Fruit fly (Drosophila melanogaster) whole organism, wandering third instar larva: Measurements from ENCODE around the gene BtbVII.

Source experiments
- Abd-B ChIP-seq: fragments of >200 bp; optimal IDR thresholded peaks from 2 replicates; lab custom pipeline; 2017; ENCODE audit warnings: missing biosample characterization, missing genetic modification characterization
- CG32264 ChIP-seq: fragments of 200-800 bp; sonication (Bioruptor generic); optimal IDR thresholded peaks from 2 replicates; lab custom pipeline; 2016; ENCODE audit warnings: missing biosample characterization, missing genetic modification characterization
- CG9705 ChIP-seq: fragments of 200-800 bp; sonication (Bioruptor generic); optimal IDR thresholded peaks from 2 replicates; lab custom pipeline; 2018; ENCODE audit warnings: missing biosample characterization, mild to moderate bottlenecking, missing genetic modification characterization
- CrebA ChIP-seq: fragments of 200-800 bp; sonication (Bioruptor generic); optimal IDR thresholded peaks from 2 replicates; lab custom pipeline; 2016; ENCODE audit warnings: missing biosample characterization, mild to moderate bottlenecking, missing genetic modification characterization, borderline replicate concordance
- Dif ChIP-seq: fragments of 200-275, 200-300 bp; sonication (Bioruptor generic); optimal IDR thresholded peaks from 2 replicates; lab custom pipeline; 2018; ENCODE audit warnings: missing biosample characterization, missing genetic modification characterization; ENCODE audit not compliant: partially characterized antibody
- GATAd ChIP-seq: sonication (Bioruptor generic); optimal IDR thresholded peaks from 2 replicates; lab custom pipeline; 2016; ENCODE audit warnings: missing biosample characterization, missing genetic modification characterization
- HLH106 ChIP-seq: fragments of 200-800 bp; optimal IDR thresholded peaks from 3 replicates; lab custom pipeline; 2019; ENCODE audit warnings: missing biosample characterization, mild to moderate bottlenecking, missing genetic modification characterization, moderate library complexity
- Hnf4 ChIP-seq: fragments of 200-800 bp; sonication (Bioruptor generic); optimal IDR thresholded peaks from 2 replicates; lab custom pipeline; 2016; ENCODE audit warnings: missing biosample characterization, mild to moderate bottlenecking, missing genetic modification characterization
- Hr78 ChIP-seq: fragments of >200 bp; optimal IDR thresholded peaks from 2 replicates; lab custom pipeline; 2017; ENCODE audit warnings: missing biosample characterization, missing genetic modification characterization
- Hr83 ChIP-seq: fragments of 200-300 bp; sonication (Bioruptor generic); optimal IDR thresholded peaks from 2 replicates; lab custom pipeline; 2016; ENCODE audit warnings: missing biosample characterization, mild to moderate bottlenecking, missing genetic modification characterization, moderate library complexity; ENCODE audit not compliant: poor library complexity, severe bottlenecking
- Jra ChIP-seq: sonication (Bioruptor generic); optimal IDR thresholded peaks from 2 replicates; lab custom pipeline; 2016; ENCODE audit warnings: missing biosample characterization, missing genetic modification characterization
- Myc ChIP-seq: fragments of >200 bp; optimal IDR thresholded peaks from 2 replicates; lab custom pipeline; 2017
- N ChIP-seq: fragments of >200 bp; optimal IDR thresholded peaks from 2 replicates; lab custom pipeline; 2018; ENCODE audit warnings: missing biosample characterization, missing external identifiers, missing genetic modification characterization
- OdsH ChIP-seq: fragments of 200-800 bp; sonication (Bioruptor generic); optimal IDR thresholded peaks from 2 replicates; lab custom pipeline; 2016; ENCODE audit warnings: missing biosample characterization, mild to moderate bottlenecking, missing genetic modification characterization
- Sp1 ChIP-seq: fragments of 200-800 bp; sonication (Bioruptor generic); optimal IDR thresholded peaks from 3 replicates; lab custom pipeline; 2019; ENCODE audit warnings: missing biosample characterization, mild to moderate bottlenecking, missing genetic modification characterization, moderate library complexity
- br ChIP-seq: fragments of 200-800 bp; sonication (Bioruptor generic); optimal IDR thresholded peaks from 2 replicates; lab custom pipeline; 2016; ENCODE audit warnings: missing biosample characterization, missing genetic modification characterization
- brk ChIP-seq: fragments of 200-800 bp; sonication (Bioruptor generic); optimal IDR thresholded peaks from 2 replicates; lab custom pipeline; 2016; ENCODE audit warnings: missing biosample characterization, mild to moderate bottlenecking, missing genetic modification characterization
- dl ChIP-seq, 2 experiments: fragments of 175-275, 200-275 bp in 1 of 2; fragments of 200-275 bp in 1 of 2; sonication (Bioruptor generic); optimal IDR thresholded peaks; lab custom pipeline; 2018; ENCODE audit warnings: mild to moderate bottlenecking in 2 of 2, missing biosample characterization in 2 of 2, missing genetic modification characterization in 2 of 2, moderate library complexity in 2 of 2; ENCODE audit not compliant: partially characterized antibody in 2 of 2, insufficient read depth in 1 of 2
- dmrt93B ChIP-seq: fragments of 200-800 bp; sonication (Bioruptor generic); optimal IDR thresholded peaks from 2 replicates; lab custom pipeline; 2018; ENCODE audit warnings: missing biosample characterization, mild to moderate bottlenecking, missing genetic modification characterization
- dsf ChIP-seq: sonication (Bioruptor generic); optimal IDR thresholded peaks from 2 replicates; lab custom pipeline; 2016; ENCODE audit warnings: missing biosample characterization, missing genetic modification characterization, borderline replicate concordance
- foxo ChIP-seq, 2 experiments: fragments of 200-800 bp; sonication (Bioruptor generic); optimal IDR thresholded peaks; 2 replicates in 1 of 2; 3 replicates in 1 of 2; lab custom pipeline; 2016 to 2017; ENCODE audit warnings: missing biosample characterization in 2 of 2, missing genetic modification characterization in 2 of 2
- fru ChIP-seq: fragments of 200-800 bp; sonication (Bioruptor generic); optimal IDR thresholded peaks from 3 replicates; lab custom pipeline; 2016; ENCODE audit warnings: missing biosample characterization, mild to moderate bottlenecking, missing genetic modification characterization
- jim ChIP-seq: fragments of 175-275, 200-325 bp; sonication (Bioruptor generic); optimal IDR thresholded peaks from 2 replicates; lab custom pipeline; 2016; ENCODE audit warnings: missing biosample characterization, mild to moderate bottlenecking, missing genetic modification characterization
- lola ChIP-seq: fragments of >200 bp; optimal IDR thresholded peaks from 2 replicates; lab custom pipeline; 2017; ENCODE audit warnings: missing biosample characterization, missing genetic modification characterization
- pan ChIP-seq: fragments of >200 bp; optimal IDR thresholded peaks from 2 replicates; lab custom pipeline; 2017
- psq ChIP-seq: fragments of 200-800 bp; sonication (Bioruptor generic); optimal IDR thresholded peaks from 3 replicates; lab custom pipeline; 2017; ENCODE audit warnings: missing biosample characterization, mild to moderate bottlenecking, missing genetic modification characterization, moderate library complexity
- rgr ChIP-seq: fragments of 200-800 bp; sonication (Bioruptor generic); optimal IDR thresholded peaks from 3 replicates; lab custom pipeline; 2016; ENCODE audit warnings: missing biosample characterization, mild to moderate bottlenecking, missing genetic modification characterization
- sage ChIP-seq: fragments of 200-800 bp; sonication (Bioruptor generic); optimal IDR thresholded peaks from 2 replicates; lab custom pipeline; 2016; ENCODE audit warnings: missing biosample characterization, mild to moderate bottlenecking, missing genetic modification characterization
- sv ChIP-seq: fragments of 200-800 bp; sonication (Bioruptor generic); optimal IDR thresholded peaks from 3 replicates; lab custom pipeline; 2016; ENCODE audit warnings: missing biosample characterization, missing genetic modification characterization
- tai ChIP-seq: sonication (Bioruptor generic); optimal IDR thresholded peaks from 2 replicates; lab custom pipeline; 2016; ENCODE audit warnings: missing biosample characterization, missing genetic modification characterization
- usp ChIP-seq: fragments of >200 bp; optimal IDR thresholded peaks from 2 replicates; lab custom pipeline; 2017; ENCODE audit warnings: missing biosample characterization, missing genetic modification characterization
- woc ChIP-seq: sonication (Bioruptor generic); optimal IDR thresholded peaks from 2 replicates; lab custom pipeline; 2016; ENCODE audit warnings: missing biosample characterization, mild to moderate bottlenecking, missing genetic modification characterization

The BtbVII gene

dm6 chr3L:3101157-3101556 lies 47.3 kb upstream of the BtbVII start:
- TF ChIP-seq Sp1 (GFP tag; lab: Kevin White, UChicago) (no peak), Hnf4 (GFP tag; lab: Kevin White, UChicago) (no peak), CrebA (GFP tag; lab: Kevin White, UChicago) (no peak), brk (no peak), fru (GFP tag; lab: Kevin White, UChicago) (no peak), sage (GFP tag; lab: Kevin White, UChicago) (no peak), br (GFP tag; lab: Kevin White, UChicago) (no peak), OdsH (no peak), dsf (GFP tag; lab: Kevin White, UChicago) (no peak), lola (GFP tag; lab: Kevin White, UChicago) (no peak), woc (GFP tag; lab: Kevin White, UChicago) (no peak), usp (GFP tag; lab: Kevin White, UChicago) (no peak), CG32264 (GFP tag; lab: Kevin White, UChicago) (no peak), Hr83 (GFP tag; lab: Kevin White, UChicago) (no peak), pan (lab: Kevin White, UChicago) (no peak), N (GFP tag; lab: Kevin White, UChicago) (no peak), foxo (GFP tag; optimal IDR thresholded peaks at IDR 0.05; lab: Kevin White, UChicago) (no peak), Abd-B (GFP tag; lab: Kevin White, UChicago) (no peak)

DNA sequence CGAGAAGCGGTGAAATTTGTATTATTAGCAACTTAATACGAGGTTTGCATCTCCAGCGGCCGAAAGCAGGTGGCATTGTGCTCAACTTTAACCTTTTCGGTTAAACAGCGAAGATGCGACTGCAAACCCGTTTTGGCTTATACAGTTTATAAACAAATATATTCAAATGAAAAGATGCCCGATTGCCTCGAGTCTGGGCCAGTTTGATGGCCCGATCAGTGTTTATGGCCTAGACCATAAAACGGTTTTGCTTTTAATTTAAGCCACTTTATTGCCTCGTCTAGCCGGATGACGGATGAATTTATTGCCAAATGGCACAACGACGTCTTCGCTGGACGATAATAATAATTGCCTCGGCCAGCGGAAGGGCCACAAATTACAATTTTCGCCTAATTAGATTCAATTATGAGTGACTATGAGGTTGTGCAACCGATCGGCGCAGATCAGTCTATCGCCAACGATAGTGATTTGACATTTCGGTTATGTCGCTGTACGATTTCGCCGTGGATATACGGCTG lies 45.9 kb upstream of the BtbVII start:
- TF ChIP-seq dl (GFP tag; optimal IDR thresholded peaks at IDR 0.05; lab: Kevin White, UChicago; ENCODE audit: insufficient read depth in 1 of 2, partially characterized antibody in 2 of 2) (no peak), Hr83 (GFP tag; lab: Kevin White, UChicago) (no peak), fru (GFP tag; lab: Kevin White, UChicago) (no peak)
- TF ChIP-seq, all 38 proteins: peak for 0

DNA sequence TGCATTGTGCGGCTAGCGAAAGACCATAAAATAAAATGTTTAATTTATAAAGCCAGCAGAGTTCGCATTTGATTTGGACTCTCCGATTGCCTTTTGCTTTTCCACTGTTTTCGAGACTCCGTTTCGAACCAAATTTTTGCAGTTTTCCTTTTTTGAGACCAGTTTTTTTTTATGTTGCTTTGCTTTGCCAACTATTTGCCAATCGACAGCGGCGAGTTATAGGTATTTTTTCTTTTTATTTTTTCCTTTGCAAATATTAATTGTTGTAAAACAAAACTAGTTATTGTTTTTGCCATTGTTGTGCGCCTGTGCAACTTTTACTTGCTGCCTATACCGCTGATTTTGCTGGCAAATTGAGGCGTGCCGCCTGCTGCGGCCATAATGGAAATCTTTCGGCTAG lies 42.9 kb upstream of the BtbVII start:
- no peak for TF ChIP-seq Abd-B (GFP tag; lab: Kevin White, UChicago)
- no peak for TF ChIP-seq CrebA (GFP tag; lab: Kevin White, UChicago)
- TF ChIP-seq CG32264 (GFP tag; lab: Kevin White, UChicago), result no peak
- no peak for TF ChIP-seq sv (GFP tag; lab: Kevin White, UChicago)
- no peak for TF ChIP-seq Hnf4 (GFP tag; lab: Kevin White, UChicago)
- no peak for TF ChIP-seq lola (GFP tag; lab: Kevin White, UChicago)
- no peak for TF ChIP-seq Myc (lab: Kevin White, UChicago)
- TF ChIP-seq Jra, result no peak
- no peak for TF ChIP-seq dl (GFP tag; optimal IDR thresholded peaks at IDR 0.05; lab: Kevin White, UChicago; ENCODE audit: insufficient read depth in 1 of 2, partially characterized antibody in 2 of 2)
- no peak for TF ChIP-seq jim (GFP tag; lab: Kevin White, UChicago)
- no peak for TF ChIP-seq HLH106
- no peak for TF ChIP-seq fru (GFP tag; lab: Kevin White, UChicago)
- no peak for TF ChIP-seq GATAd (GFP tag; lab: Kevin White, UChicago)
- TF ChIP-seq OdsH, result no peak

dm6 chr3L:3106146-3106545 lies 42.3 kb upstream of the BtbVII start:
- TF ChIP-seq brk (no peak), foxo (GFP tag; optimal IDR thresholded peaks at IDR 0.05; lab: Kevin White, UChicago) (no peak), OdsH (no peak), woc (GFP tag; lab: Kevin White, UChicago) (no peak), GATAd (GFP tag; lab: Kevin White, UChicago) (no peak), tai (GFP tag; lab: Kevin White, UChicago) (no peak), dmrt93B (GFP tag; lab: Kevin White, UChicago) (no peak), pan (lab: Kevin White, UChicago) (no peak), Hnf4 (GFP tag; lab: Kevin White, UChicago) (no peak), Dif (GFP tag; lab: Kevin White, UChicago) (no peak), Hr78 (GFP tag; lab: Kevin White, UChicago) (no peak), sv (GFP tag; lab: Kevin White, UChicago) (no peak), rgr (no peak), CrebA (GFP tag; lab: Kevin White, UChicago) (no peak), fru (GFP tag; lab: Kevin White, UChicago) (no peak), jim (GFP tag; lab: Kevin White, UChicago) (no peak), psq (GFP tag; lab: Kevin White, UChicago) (no peak), lola (GFP tag; lab: Kevin White, UChicago) (no peak), CG9705 (no peak), sage (GFP tag; lab: Kevin White, UChicago) (no peak)
- TF ChIP-seq, all 38 proteins: peak for 0
